Worm (Caenorhabditis elegans): ENCODE measurements around the gene Y11D7A.3.

- no peak for TF ChIP-seq fos-1 (tag; optimal IDR thresholded peaks at IDR 0.05)
- no peak for TF ChIP-seq lin-11 (tag; optimal IDR thresholded peaks at IDR 0.05)
- no peak for TF ChIP-seq unc-62 (GFP tag; optimal IDR thresholded peaks at IDR 0.05)
- no peak for TF ChIP-seq ceh-16 (tag; optimal IDR thresholded peaks at IDR 0.05)
- no peak for TF ChIP-seq alr-1 (tag; optimal IDR thresholded peaks at IDR 0.05)
- no peak for TF ChIP-seq C34F6.9 (tag; optimal IDR thresholded peaks at IDR 0.05)
- no peak for TF ChIP-seq unc-55 (GFP tag; optimal IDR thresholded peaks at IDR 0.05)
- TF ChIP-seq nhr-237 (tag; optimal IDR thresholded peaks at IDR 0.05): no peak
- no peak for TF ChIP-seq F13H6.1 (tag; optimal IDR thresholded peaks at IDR 0.05)
- TF ChIP-seq nhr-25 (tag; optimal IDR thresholded peaks at IDR 0.05): no peak
Observed at ce11 chrIV:9192522-9192921, 40.4 kb upstream of the Y11D7A.3 start, which contains the start of gene C46C2.5.

All from whole organism, L2 larva.